Worm (Caenorhabditis elegans) whole organism, L4 larva: ENCODE results near the gene K03B4.1.

Experiments
- F37D6.2 ChIP-seq: sonication (generic microtip); optimal IDR thresholded peaks from 2 replicates; lab custom pipeline; 2016; ENCODE audit warnings: mild to moderate bottlenecking, missing genetic modification characterization, missing compliant biosample characterization
- ZK337.2 ChIP-seq: fragments of 200-800 bp; sonication (Bioruptor generic); IDR thresholded peaks from 2 replicates; pipeline ENCODE4 v1.3.6; 2022; ENCODE audit warnings: missing genetic modification reagents, missing genetic modification characterization, missing compliant biosample characterization
- ZK546.5 ChIP-seq, 2 experiments: sonication (generic microtip); optimal IDR thresholded peaks; 2 replicates each; lab custom pipeline; 2017; ENCODE audit warnings: missing biosample characterization in 2 of 2, missing genetic modification characterization in 2 of 2
- ama-1 ChIP-seq: fragments of 150-350 bp; optimal IDR thresholded peaks from 2 replicates; lab custom pipeline; 2014; ENCODE audit warnings: inconsistent platforms, mixed read lengths
- ceh-28 ChIP-seq: fragments of 150-350 bp; optimal IDR thresholded peaks from 2 replicates; lab custom pipeline; 2014; ENCODE audit warnings: missing biosample characterization, missing genetic modification reagents, missing genetic modification characterization
- ceh-82 ChIP-seq: sonication (generic microtip); optimal IDR thresholded peaks from 2 replicates; lab custom pipeline; 2017; ENCODE audit warnings: missing biosample characterization, missing genetic modification characterization
- cey-2 ChIP-seq: sonication (generic microtip); optimal IDR thresholded peaks from 3 replicates; lab custom pipeline; 2017; ENCODE audit warnings: missing genetic modification characterization, mild to moderate bottlenecking, missing compliant biosample characterization, antibody characterized with exemption, borderline replicate concordance; ENCODE audit not compliant: insufficient read depth
- daf-16 ChIP-seq, 3 experiments: sonication (generic microtip); optimal IDR thresholded peaks; 2 replicates each; lab custom pipeline; 2016 to 2017; ENCODE audit warnings: missing genetic modification characterization in 3 of 3, missing genetic modification reagents in 3 of 3, mild to moderate bottlenecking in 2 of 3, missing compliant biosample characterization in 2 of 3, missing biosample characterization in 1 of 3, moderate library complexity in 1 of 3
- daf-19 ChIP-seq: fragments of 200-800 bp; sonication (Bioruptor generic); conservative IDR thresholded peaks from 2 replicates; pipeline ENCODE4 v1.3.6; 2022; ENCODE audit warnings: missing genetic modification characterization, missing compliant biosample characterization
- daf-8 ChIP-seq: fragments of 200-800 bp; sonication (Bioruptor generic); IDR thresholded peaks from 2 replicates; pipeline ENCODE4 v1.3.6; 2022; ENCODE audit warnings: missing genetic modification characterization, missing compliant biosample characterization
- dmd-6 ChIP-seq: fragments of 200-800 bp; sonication (Bioruptor generic); IDR thresholded peaks from 2 replicates; pipeline ENCODE4 v1.3.6; 2022; ENCODE audit warnings: missing genetic modification reagents, missing genetic modification characterization, missing compliant biosample characterization
- dmd-9 ChIP-seq: fragments of 200-800 bp; sonication (Bioruptor generic); IDR thresholded peaks from 2 replicates; pipeline ENCODE4 v1.3.6; 2022; ENCODE audit warnings: missing genetic modification reagents, missing genetic modification characterization, missing compliant biosample characterization
- dpl-1 ChIP-seq: fragments of 150-350 bp; optimal IDR thresholded peaks from 2 replicates; lab custom pipeline; 2014; ENCODE audit warnings: missing biosample characterization, missing genetic modification reagents, missing genetic modification characterization
- duxl-1 ChIP-seq: sonication (generic microtip); optimal IDR thresholded peaks from 2 replicates; lab custom pipeline; 2016; ENCODE audit warnings: mild to moderate bottlenecking, missing genetic modification characterization, moderate library complexity, missing compliant biosample characterization; ENCODE audit not compliant: poor library complexity
- egl-43 ChIP-seq: fragments of 200-800 bp; sonication (Bioruptor generic); IDR thresholded peaks from 2 replicates; pipeline ENCODE4 v1.3.6; 2022; ENCODE audit warnings: missing genetic modification reagents, missing genetic modification characterization, missing compliant biosample characterization
- hlh-11 ChIP-seq: fragments of 200-800 bp; sonication (Bioruptor generic); optimal IDR thresholded peaks from 2 replicates; lab custom pipeline; 2018; ENCODE audit warnings: mild to moderate bottlenecking, missing genetic modification characterization, missing compliant biosample characterization
- hlh-30 ChIP-seq: sonication (generic microtip); optimal IDR thresholded peaks from 2 replicates; lab custom pipeline; 2017; ENCODE audit warnings: antibody characterized with exemption, mild to moderate bottlenecking, missing genetic modification characterization, missing compliant biosample characterization; ENCODE audit not compliant: insufficient read depth
- lsy-2 ChIP-seq, 2 experiments: fragments of 150-350 bp in 1 of 2; sonication (generic microtip) in 1 of 2; optimal IDR thresholded peaks; 2 replicates each; lab custom pipeline; 2014 to 2017; ENCODE audit warnings: missing biosample characterization in 2 of 2, missing genetic modification characterization in 2 of 2
- madf-9 ChIP-seq: fragments of 200-800 bp; sonication (Bioruptor generic); conservative IDR thresholded peaks from 2 replicates; pipeline ENCODE4 v1.3.6; 2022; ENCODE audit warnings: missing genetic modification reagents, missing genetic modification characterization, missing compliant biosample characterization
- mdl-1 ChIP-seq, 2 experiments: fragments of 150-350 bp in 1 of 2; sonication (generic microtip) in 1 of 2; optimal IDR thresholded peaks; 2 replicates each; lab custom pipeline; 2014 to 2017; ENCODE audit warnings: missing biosample characterization in 2 of 2, missing genetic modification characterization in 2 of 2
- mes-2 ChIP-seq: sonication (generic microtip); optimal IDR thresholded peaks from 2 replicates; lab custom pipeline; 2016; ENCODE audit warnings: missing genotype, mild to moderate bottlenecking, missing genetic modification characterization, missing compliant biosample characterization; ENCODE audit not compliant: poor library complexity, severe bottlenecking
- mxl-3 ChIP-seq: fragments of 200-800 bp; sonication (Bioruptor generic); optimal IDR thresholded peaks from 2 replicates; lab custom pipeline; 2018; ENCODE audit warnings: mild to moderate bottlenecking, missing genetic modification characterization, missing compliant biosample characterization
- nhr-102 ChIP-seq: sonication (generic microtip); optimal IDR thresholded peaks from 2 replicates; lab custom pipeline; 2016; ENCODE audit warnings: mild to moderate bottlenecking, missing genetic modification characterization, moderate library complexity, missing compliant biosample characterization
- nhr-11 ChIP-seq: fragments of 150-350 bp; optimal IDR thresholded peaks from 2 replicates; lab custom pipeline; 2014; ENCODE audit warnings: missing biosample characterization, missing genetic modification characterization
- nhr-41 ChIP-seq: fragments of 200-800 bp; sonication (Bioruptor generic); IDR thresholded peaks from 2 replicates; pipeline ENCODE4 v1.3.6; 2022; ENCODE audit warnings: missing genetic modification reagents, missing genetic modification characterization, missing compliant biosample characterization
- nhr-48 ChIP-seq: sonication (generic microtip); optimal IDR thresholded peaks from 2 replicates; lab custom pipeline; 2016; ENCODE audit warnings: mild to moderate bottlenecking, missing genetic modification characterization, missing compliant biosample characterization
- pha-4 ChIP-seq, 2 experiments: fragments of 150-350 bp in 1 of 2; fragments of 200-800 bp in 1 of 2; sonication (Bioruptor generic) in 1 of 2; IDR thresholded peaks in 1 of 2; optimal IDR thresholded peaks in 1 of 2; 2 replicates each; pipeline versions ENCODE4 v1.3.6 to Lab custom; 2014 to 2022; ENCODE audit warnings: missing genetic modification characterization in 2 of 2, missing genetic modification reagents in 2 of 2, missing biosample characterization in 1 of 2, missing compliant biosample characterization in 1 of 2
- rbr-2 ChIP-seq: sonication (generic microtip); optimal IDR thresholded peaks from 2 replicates; lab custom pipeline; 2016; ENCODE audit warnings: missing genotype, missing genetic modification characterization, missing compliant biosample characterization
- sdz-12 ChIP-seq: fragments of 200-800 bp; sonication (Bioruptor generic); optimal IDR thresholded peaks from 2 replicates; lab custom pipeline; 2018; ENCODE audit warnings: mild to moderate bottlenecking, missing genetic modification characterization, missing compliant biosample characterization
- set-16 ChIP-seq: fragments of 200-800 bp; sonication (Bioruptor generic); IDR thresholded peaks from 2 replicates; pipeline ENCODE4 v1.3.6; 2022; ENCODE audit warnings: missing genetic modification reagents, missing genetic modification characterization, missing compliant biosample characterization
- skn-1 ChIP-seq: fragments of 150-350 bp; optimal IDR thresholded peaks from 2 replicates; lab custom pipeline; 2014; ENCODE audit warnings: missing biosample characterization, missing genetic modification characterization
- snpc-1.2 ChIP-seq: fragments of 200-800 bp; sonication (Bioruptor generic); IDR thresholded peaks from 2 replicates; pipeline ENCODE4 v1.3.6; 2022; ENCODE audit warnings: missing genetic modification reagents, missing genetic modification characterization, missing compliant biosample characterization
- unc-62 ChIP-seq, 3 experiments: fragments of 150-350 bp in 1 of 3; sonication (generic microtip); optimal IDR thresholded peaks in 2 of 3; peaks in 1 of 3; 1 replicate in 1 of 3; 2 replicates in 2 of 3; lab custom pipeline; 2014 to 2017; ENCODE audit warnings: missing biosample characterization in 3 of 3, missing genetic modification characterization in 3 of 3, missing genetic modification reagents in 3 of 3, missing genotype in 1 of 3
- ztf-7 ChIP-seq: fragments of 150-350 bp; optimal IDR thresholded peaks from 2 replicates; lab custom pipeline; 2014; ENCODE audit warnings: missing biosample characterization, missing genetic modification characterization

The K03B4.1 gene

DNA sequence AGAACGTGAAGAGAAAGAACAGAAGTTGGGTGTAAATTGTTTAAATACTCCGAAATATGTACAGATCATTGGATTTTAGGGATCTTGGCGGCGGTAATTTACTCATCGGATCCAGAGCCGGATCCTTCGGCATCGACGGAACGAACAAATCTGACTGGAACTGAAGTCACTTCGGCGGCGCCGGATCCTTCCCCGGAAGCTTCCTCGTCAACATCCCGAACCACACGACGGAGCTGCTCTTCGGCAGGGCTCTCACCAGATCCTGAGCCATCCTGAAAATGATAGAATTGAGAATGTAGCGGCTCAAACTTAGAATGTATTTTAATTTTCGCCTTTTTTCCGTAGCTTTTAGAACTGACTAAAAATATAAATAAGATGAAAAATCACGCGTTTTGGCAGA, 2.5 kb downstream of the K03B4.1 start:
- TF ChIP-seq ZK337.2 (GFP tag; lab: Robert Waterston, UW), result no peak
- TF ChIP-seq set-16 (GFP tag; lab: Robert Waterston, UW), result peak; percentile 70; the same call in 1 of the 2 replicates
- peak in 1 of 2 experiments; percentile 88 for TF ChIP-seq unc-62 (GFP tag; optimal IDR thresholded peaks at IDR 0.05 in 1 of 2; lab: Kevin White, UChicago)
- no peak for TF ChIP-seq unc-62 (tag; optimal IDR thresholded peaks at IDR 0.05; lab: Kevin White, UChicago)
- no peak for TF ChIP-seq nhr-41
- no peak for TF ChIP-seq dmd-6 (GFP tag; lab: Robert Waterston, UW)

DNA sequence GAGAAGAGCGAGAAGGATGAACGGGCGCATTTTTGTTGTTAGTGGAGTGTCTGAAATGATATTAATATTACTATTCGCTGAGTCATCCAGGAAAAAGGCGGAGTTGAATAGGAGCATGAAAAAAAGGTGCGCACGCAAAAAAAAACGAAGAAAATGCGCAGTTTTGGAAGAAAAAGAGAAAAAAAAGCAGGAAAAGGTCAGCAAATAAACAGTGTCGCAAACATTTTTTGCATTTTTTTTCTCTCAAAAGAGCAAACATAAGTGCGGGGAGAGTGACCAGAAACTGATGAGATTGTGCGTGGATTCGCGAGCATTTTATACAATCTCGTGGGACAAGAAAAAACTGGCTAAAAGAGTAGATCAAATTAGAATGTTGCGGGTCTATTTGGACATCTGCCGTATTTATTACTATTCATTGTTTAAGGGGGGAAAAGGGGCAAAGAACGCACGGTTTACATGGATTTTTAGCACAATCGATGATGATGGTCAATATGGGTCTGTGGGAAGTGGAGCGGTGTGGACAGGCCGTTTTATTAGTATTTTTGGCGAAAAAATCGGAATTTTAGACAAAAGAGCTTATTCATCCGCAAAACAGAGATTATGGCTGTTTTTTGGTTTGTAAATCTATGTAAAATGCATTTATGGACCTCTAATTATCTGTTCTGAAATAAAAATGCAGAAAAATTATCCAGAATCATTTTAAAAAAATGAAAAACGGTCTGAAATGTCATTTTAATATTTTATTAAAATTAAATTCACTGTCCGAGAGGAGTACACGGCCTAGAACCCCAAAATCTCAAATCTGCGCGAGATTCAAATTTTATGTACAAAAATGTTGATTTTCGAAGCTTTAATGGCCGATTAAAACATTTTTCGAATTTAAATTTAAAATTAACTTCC, 3.5 kb downstream of the K03B4.1 start, which contains the start of gene cpg-8:
Gene cpg-8, minus strand, starts transcription at position 51 of the 900 bp plus-strand sequence.
- TF ChIP-seq unc-62 (GFP tag; optimal IDR thresholded peaks at IDR 0.05 in 1 of 2; lab: Kevin White, UChicago) (peak in 1 of 2 experiments; percentile 4), unc-62 (tag; optimal IDR thresholded peaks at IDR 0.05; lab: Kevin White, UChicago) (no peak), hlh-30 (no peak), duxl-1 (tag; lab: Kevin White, UChicago) (no peak), dpl-1 (GFP tag; lab: Kevin White, UChicago) (peak; percentile 12)

DNA sequence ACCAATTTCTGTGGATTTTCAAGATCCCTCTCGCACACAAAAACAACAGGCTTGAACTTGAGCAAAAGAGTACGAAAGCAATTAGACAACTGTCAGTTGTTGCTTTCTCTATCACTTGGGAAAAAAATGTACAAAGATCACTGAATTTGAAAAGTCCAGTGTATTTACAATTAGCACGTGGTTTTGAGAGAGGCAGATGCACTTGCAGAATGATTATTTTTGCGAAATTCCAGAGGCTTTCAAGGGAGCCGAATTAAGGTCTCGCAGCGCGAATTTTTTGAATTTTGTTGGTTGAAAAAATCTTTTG, 4.1 kb downstream of the K03B4.1 start:
- TF ChIP-seq nhr-102 (tag; lab: Kevin White, UChicago), result no peak
- TF ChIP-seq madf-9 (GFP tag; lab: Robert Waterston, UW), result no peak
- TF ChIP-seq daf-19 (GFP tag; lab: Robert Waterston, UW), result no peak
- TF ChIP-seq nhr-48 (tag; lab: Kevin White, UChicago), result no peak
- TF ChIP-seq ztf-7, result no peak
- no peak for TF ChIP-seq pha-4 (GFP tag; IDR thresholded peaks at IDR 0.05; lab: Robert Waterston, UW)
- TF ChIP-seq pha-4 (tag; optimal IDR thresholded peaks at IDR 0.05; lab: Kevin White, UChicago), result no peak
- no peak for TF ChIP-seq mxl-3
- TF ChIP-seq ama-1 (lab: Kevin White, UChicago), result no peak
- no peak for TF ChIP-seq dmd-9 (GFP tag; lab: Robert Waterston, UW)
- TF ChIP-seq F37D6.2, result no peak
- TF ChIP-seq ceh-82, result no peak
- TF ChIP-seq dpl-1 (GFP tag; lab: Kevin White, UChicago), result no peak
- no peak for TF ChIP-seq egl-43 (GFP tag; lab: Robert Waterston, UW)
- TF ChIP-seq ceh-28, result no peak
- no peak for TF ChIP-seq snpc-1.2 (GFP tag; lab: Robert Waterston, UW)
- TF ChIP-seq mes-2 (tag; lab: Kevin White, UChicago), result no peak
- TF ChIP-seq nhr-11 (tag; lab: Kevin White, UChicago), result no peak
- TF ChIP-seq nhr-41, result no peak
- peak in 1 of 2 experiments; percentile 51 for TF ChIP-seq daf-16 (GFP tag; optimal IDR thresholded peaks at IDR 0.05; lab: Kevin White, UChicago)
- no peak for TF ChIP-seq daf-16 (tag; optimal IDR thresholded peaks at IDR 0.05; lab: Kevin White, UChicago)
- no peak for TF ChIP-seq sdz-12 (GFP tag; lab: Kevin White, UChicago)
- TF ChIP-seq unc-62 (GFP tag; optimal IDR thresholded peaks at IDR 0.05 in 1 of 2; lab: Kevin White, UChicago), result peak in 1 of 2 experiments; percentile 79
- no peak for TF ChIP-seq unc-62 (tag; optimal IDR thresholded peaks at IDR 0.05; lab: Kevin White, UChicago)
- TF ChIP-seq hlh-30, result peak; percentile 11
- TF ChIP-seq rbr-2, result no peak
- TF ChIP-seq ZK546.5 (tag; optimal IDR thresholded peaks at IDR 0.05; lab: Kevin White, UChicago), result no peak
- no peak for TF ChIP-seq cey-2
- TF ChIP-seq skn-1 (tag; lab: Kevin White, UChicago), result no peak

DNA sequence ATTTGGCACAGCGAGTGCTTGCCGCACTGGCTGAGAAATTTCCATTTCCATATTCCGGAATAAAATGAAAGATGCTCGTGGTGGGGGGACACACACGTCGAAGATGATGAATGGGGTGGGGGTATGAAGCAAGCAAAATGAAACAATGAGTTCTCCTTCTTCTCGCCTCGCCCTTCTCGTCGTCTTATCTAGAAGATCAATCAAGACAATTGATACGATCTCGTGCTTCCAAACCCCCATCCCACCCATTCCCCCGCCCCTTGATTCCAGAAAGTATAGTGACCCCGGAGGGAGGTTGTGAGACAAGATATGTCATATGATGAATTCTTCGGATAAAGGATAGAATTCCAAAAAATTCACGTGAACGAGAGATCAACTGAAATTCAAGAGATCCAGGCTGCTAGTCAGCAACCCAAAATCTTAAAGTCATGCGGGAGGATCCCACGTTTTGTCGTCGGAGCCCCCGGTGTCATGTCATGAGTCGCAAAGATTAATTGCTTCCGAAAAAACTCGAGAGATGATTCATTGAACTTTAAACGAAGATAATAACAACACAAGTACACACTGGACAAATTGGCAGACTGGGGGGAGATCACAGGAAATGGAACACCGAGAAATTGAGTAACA, 5.4 kb downstream of the K03B4.1 start:
- peak in 1 of 2 experiments; percentile 21 for TF ChIP-seq mdl-1 (tag; optimal IDR thresholded peaks at IDR 0.05; lab: Kevin White, UChicago)
- peak; percentile 13 for TF ChIP-seq ama-1 (lab: Kevin White, UChicago)
- TF ChIP-seq unc-62 (GFP tag; optimal IDR thresholded peaks at IDR 0.05 in 1 of 2; lab: Kevin White, UChicago), result peak in 1 of 2 experiments; percentile 74
- TF ChIP-seq unc-62 (tag; optimal IDR thresholded peaks at IDR 0.05; lab: Kevin White, UChicago), result no peak
- peak; percentile 51 for TF ChIP-seq nhr-11 (tag; lab: Kevin White, UChicago)
- TF ChIP-seq hlh-30, result peak; percentile 38
- peak in 1 of 2 experiments; percentile 5 for TF ChIP-seq lsy-2 (tag; optimal IDR thresholded peaks at IDR 0.05; lab: Kevin White, UChicago)
- no peak for TF ChIP-seq nhr-102 (tag; lab: Kevin White, UChicago)
- TF ChIP-seq hlh-11, result peak; percentile 37
- TF ChIP-seq daf-8 (GFP tag; lab: Robert Waterston, UW), result no peak
